Worm (Caenorhabditis elegans) whole organism, late embryonic: ENCODE measurements around the gene fbxa-37.

Experiments
- C08G9.2 ChIP-seq: sonication (generic microtip); optimal IDR thresholded peaks from 2 replicates; lab custom pipeline; 2016; ENCODE audit warnings: mild to moderate bottlenecking, missing genetic modification characterization, moderate library complexity, missing compliant biosample characterization
- C38D4.7 ChIP-seq: fragments of 200-800 bp; sonication (Bioruptor generic); optimal IDR thresholded peaks from 2 replicates; lab custom pipeline; 2018; ENCODE audit warnings: mild to moderate bottlenecking, missing genetic modification characterization, moderate library complexity, missing compliant biosample characterization
- K02D7.2 ChIP-seq: sonication (generic microtip); optimal IDR thresholded peaks from 2 replicates; lab custom pipeline; 2017; ENCODE audit warnings: mild to moderate bottlenecking, missing genetic modification characterization, missing compliant biosample characterization
- K09A11.1 ChIP-seq: sonication (generic microtip); optimal IDR thresholded peaks from 2 replicates; lab custom pipeline; 2017; ENCODE audit warnings: antibody characterized with exemption, mild to moderate bottlenecking, missing genetic modification characterization, missing compliant biosample characterization; ENCODE audit not compliant: insufficient read depth
- T23F11.4 ChIP-seq: fragments of 200-800 bp; sonication (Bioruptor generic); optimal IDR thresholded peaks from 2 replicates; lab custom pipeline; 2018; ENCODE audit warnings: mild to moderate bottlenecking, missing genetic modification characterization, missing compliant biosample characterization
- ama-1 ChIP-seq: fragments of 150-350 bp; optimal IDR thresholded peaks from 2 replicates; lab custom pipeline; 2014
- ceh-14 ChIP-seq: sonication (generic microtip); optimal IDR thresholded peaks from 2 replicates; lab custom pipeline; 2016; ENCODE audit warnings: missing genotype, missing genetic modification characterization, missing compliant biosample characterization
- ceh-22 ChIP-seq: sonication (generic microtip); optimal IDR thresholded peaks from 2 replicates; lab custom pipeline; 2017; ENCODE audit warnings: missing biosample characterization, missing genetic modification characterization
- ceh-24 ChIP-seq: sonication (generic microtip); optimal IDR thresholded peaks from 2 replicates; lab custom pipeline; 2016; ENCODE audit warnings: mild to moderate bottlenecking, missing genetic modification characterization, missing compliant biosample characterization
- ceh-31 ChIP-seq: sonication (generic microtip); optimal IDR thresholded peaks from 2 replicates; lab custom pipeline; 2016; ENCODE audit warnings: missing genetic modification characterization, missing compliant biosample characterization
- ceh-6 ChIP-seq: fragments of 200-800 bp; sonication (Bioruptor generic); optimal IDR thresholded peaks from 2 replicates; lab custom pipeline; 2018; ENCODE audit warnings: mild to moderate bottlenecking, missing genetic modification characterization, missing compliant biosample characterization
- che-1 ChIP-seq: sonication (generic microtip); optimal IDR thresholded peaks from 2 replicates; lab custom pipeline; 2016; ENCODE audit warnings: mild to moderate bottlenecking, missing genetic modification characterization, missing compliant biosample characterization
- dmd-4 ChIP-seq: sonication (generic microtip); optimal IDR thresholded peaks from 2 replicates; lab custom pipeline; 2016; ENCODE audit warnings: borderline replicate concordance, missing genetic modification characterization, missing compliant biosample characterization
- elt-2 ChIP-seq: sonication (generic microtip); optimal IDR thresholded peaks from 2 replicates; lab custom pipeline; 2016; ENCODE audit warnings: missing genetic modification reagents, missing genetic modification characterization, missing compliant biosample characterization
- eyg-1 ChIP-seq: sonication (generic microtip); optimal IDR thresholded peaks from 2 replicates; lab custom pipeline; 2016; ENCODE audit warnings: missing genotype, missing genetic modification characterization, missing compliant biosample characterization
- fkh-10 ChIP-seq: fragments of 150-350 bp; optimal IDR thresholded peaks from 2 replicates; lab custom pipeline; 2014; ENCODE audit warnings: missing biosample characterization, missing genetic modification reagents, missing genetic modification characterization
- fkh-6 ChIP-seq: sonication (generic microtip); optimal IDR thresholded peaks from 2 replicates; lab custom pipeline; 2016; ENCODE audit warnings: missing genetic modification characterization, missing compliant biosample characterization
- gmeb-2 ChIP-seq: sonication (generic microtip); optimal IDR thresholded peaks from 2 replicates; lab custom pipeline; 2016; ENCODE audit warnings: missing genetic modification characterization, inconsistent platforms, missing compliant biosample characterization
- hlh-13 ChIP-seq: fragments of 200-800 bp; sonication (Bioruptor generic); optimal IDR thresholded peaks from 2 replicates; lab custom pipeline; 2018; ENCODE audit warnings: mild to moderate bottlenecking, missing genetic modification characterization, missing compliant biosample characterization
- hlh-15 ChIP-seq: sonication (generic microtip); optimal IDR thresholded peaks from 2 replicates; lab custom pipeline; 2016; ENCODE audit warnings: missing genetic modification characterization, missing compliant biosample characterization
- hlh-30 ChIP-seq: sonication (generic microtip); optimal IDR thresholded peaks from 2 replicates; lab custom pipeline; 2017; ENCODE audit warnings: antibody characterized with exemption, missing genetic modification characterization, missing compliant biosample characterization; ENCODE audit not compliant: insufficient read depth
- hlh-8 ChIP-seq: sonication (generic microtip); optimal IDR thresholded peaks from 2 replicates; lab custom pipeline; 2016; ENCODE audit warnings: missing genotype, missing genetic modification characterization, missing compliant biosample characterization
- madf-2 ChIP-seq: sonication (generic microtip); optimal IDR thresholded peaks from 2 replicates; lab custom pipeline; 2017; ENCODE audit warnings: missing genetic modification characterization, missing compliant biosample characterization
- nfya-1 ChIP-seq: sonication (generic microtip); optimal IDR thresholded peaks from 2 replicates; lab custom pipeline; 2017; ENCODE audit warnings: missing genetic modification characterization, mild to moderate bottlenecking, missing compliant biosample characterization, antibody characterized with exemption, moderate library complexity
- npax-4 ChIP-seq: sonication (generic microtip); optimal IDR thresholded peaks from 2 replicates; lab custom pipeline; 2016; ENCODE audit warnings: missing genetic modification characterization, missing compliant biosample characterization
- pha-2 ChIP-seq: sonication (generic microtip); optimal IDR thresholded peaks from 2 replicates; lab custom pipeline; 2017; ENCODE audit warnings: mild to moderate bottlenecking, missing genetic modification characterization, missing compliant biosample characterization
- pha-4 ChIP-seq: fragments of 150-350 bp; optimal IDR thresholded peaks from 2 replicates; lab custom pipeline; 2018; ENCODE audit warnings: missing biosample characterization, missing genetic modification reagents, missing genetic modification characterization
- pqm-1 ChIP-seq: sonication (generic microtip); optimal IDR thresholded peaks from 2 replicates; lab custom pipeline; 2016; ENCODE audit warnings: missing genetic modification characterization, missing compliant biosample characterization
- rnt-1 ChIP-seq: sonication (generic microtip); optimal IDR thresholded peaks from 2 replicates; lab custom pipeline; 2016; ENCODE audit warnings: missing genetic modification characterization, missing compliant biosample characterization
- sdc-2 ChIP-seq: sonication (generic microtip); optimal IDR thresholded peaks from 2 replicates; lab custom pipeline; 2016; ENCODE audit warnings: missing genotype, missing genetic modification characterization, missing compliant biosample characterization
- sox-4 ChIP-seq: sonication (generic microtip); optimal IDR thresholded peaks from 2 replicates; lab custom pipeline; 2017; ENCODE audit warnings: mild to moderate bottlenecking, missing genetic modification characterization, inconsistent platforms, missing compliant biosample characterization
- syd-9 ChIP-seq: sonication (generic microtip); optimal IDR thresholded peaks from 2 replicates; lab custom pipeline; 2016; ENCODE audit warnings: mild to moderate bottlenecking, missing genetic modification characterization, moderate library complexity, missing compliant biosample characterization
- tbx-2 ChIP-seq: sonication (generic microtip); optimal IDR thresholded peaks from 2 replicates; lab custom pipeline; 2016; ENCODE audit warnings: missing genetic modification characterization, missing compliant biosample characterization
- tbx-7 ChIP-seq: sonication (generic microtip); optimal IDR thresholded peaks from 2 replicates; lab custom pipeline; 2016; ENCODE audit warnings: missing genotype, missing genetic modification characterization, missing compliant biosample characterization
- ttx-3 ChIP-seq: sonication (generic microtip); optimal IDR thresholded peaks from 2 replicates; lab custom pipeline; 2016; ENCODE audit warnings: missing genetic modification reagents, missing genetic modification characterization, missing compliant biosample characterization
- unc-3 ChIP-seq, 2 experiments: fragments of 200-800 bp in 1 of 2; sonication (Bioruptor generic) in 1 of 2; sonication (generic microtip) in 1 of 2; conservative IDR thresholded peaks in 1 of 2; optimal IDR thresholded peaks in 1 of 2; 2 replicates each; pipeline versions ENCODE4 v1.3.6 to Lab custom; 2016 to 2022; ENCODE audit warnings: missing compliant biosample characterization in 2 of 2, missing genetic modification characterization in 2 of 2, missing genetic modification reagents in 1 of 2
- unc-42 ChIP-seq: sonication (generic microtip); optimal IDR thresholded peaks from 2 replicates; lab custom pipeline; 2016; ENCODE audit warnings: missing genotype, missing genetic modification characterization, missing compliant biosample characterization

Gene fbxa-37

ce11 chrIII:1295149-1295716, 10.4 kb downstream of the fbxa-37 start, which contains the start of gene fbxa-35:
TSS of gene fbxa-35 (plus strand) at chrIII:1295666.
- TF ChIP-seq ceh-24 (tag; lab: Kevin White, UChicago) (no peak), elt-2 (tag; lab: Kevin White, UChicago) (peak; percentile 65), ceh-14 (tag; lab: Kevin White, UChicago) (no peak)

ce11 chrIII:1297604-1298003, 12.8 kb downstream of the fbxa-37 start, which contains the start of gene fbxa-28:
TSS of gene fbxa-28 (plus strand) at chrIII:1297904.
- TF ChIP-seq C38D4.7 (GFP tag; lab: Kevin White, UChicago): no peak
- no peak for TF ChIP-seq rnt-1
- TF ChIP-seq npax-4 (tag; lab: Kevin White, UChicago): no peak
- TF ChIP-seq sox-4 (tag; lab: Kevin White, UChicago): no peak
- no peak for TF ChIP-seq che-1
- no peak for TF ChIP-seq tbx-7
- TF ChIP-seq elt-2 (tag; lab: Kevin White, UChicago): no peak
- no peak for TF ChIP-seq gmeb-2
- TF ChIP-seq, all 69 proteins: peak for 0

ce11 chrIII:1303414-1303813, 18.6 kb downstream of the fbxa-37 start, which contains the start of gene fbxa-75:
TSS of gene fbxa-75 (plus strand) at chrIII:1303714.
- TF ChIP-seq ttx-3 (tag; lab: Kevin White, UChicago): no peak
- no peak for TF ChIP-seq tbx-2 (tag; lab: Kevin White, UChicago)
- no peak for TF ChIP-seq sdc-2 (tag; lab: Kevin White, UChicago)
- no peak for TF ChIP-seq hlh-13 (GFP tag; lab: Kevin White, UChicago)
- TF ChIP-seq ceh-6 (GFP tag; lab: Kevin White, UChicago): no peak
- no peak for TF ChIP-seq K09A11.1 (tag; lab: Kevin White, UChicago)
- TF ChIP-seq ceh-31 (tag; lab: Kevin White, UChicago): no peak
- TF ChIP-seq madf-2 (tag; lab: Kevin White, UChicago): no peak
- no peak for TF ChIP-seq sox-4 (tag; lab: Kevin White, UChicago)
- no peak for TF ChIP-seq hlh-30 (tag; lab: Kevin White, UChicago)

ce11 chrIII:1307333-1307732, 22.5 kb downstream of the fbxa-37 start:
- no peak for TF ChIP-seq C08G9.2 (tag; lab: Kevin White, UChicago)
- TF ChIP-seq hlh-15: no peak
- TF ChIP-seq ceh-6 (GFP tag; lab: Kevin White, UChicago): no peak
- TF ChIP-seq, all 69 proteins: peak for 0

ce11 chrIII:1308209-1308608, 23.4 kb downstream of the fbxa-37 start, which contains the start of gene fbxa-79:
TSS of gene fbxa-79 (minus strand) at chrIII:1308294.
- TF ChIP-seq dmd-4: no peak
- peak; percentile 9 for TF ChIP-seq elt-2 (tag; lab: Kevin White, UChicago)

- TF ChIP-seq madf-2 (tag; lab: Kevin White, UChicago): no peak
- TF ChIP-seq ceh-22 (tag; lab: Kevin White, UChicago): no peak
- no peak for TF ChIP-seq hlh-8
- TF ChIP-seq K02D7.2 (tag; lab: Kevin White, UChicago): no peak
Measured at ce11 chrIII:1308887-1309286, 24.1 kb downstream of the fbxa-37 start, which contains the start of gene Y82E9BL.12. TSS of gene Y82E9BL.12 (plus strand) at chrIII:1309187.

- TF ChIP-seq hlh-15: no peak
Measured at ce11 chrIII:1311367-1311766, 26.6 kb downstream of the fbxa-37 start.

ce11 chrIII:1314283-1314682, 29.5 kb downstream of the fbxa-37 start:
- TF ChIP-seq fkh-10 (GFP tag; lab: Kevin White, UChicago) (no peak), fkh-6 (tag; lab: Kevin White, UChicago) (no peak), T23F11.4 (GFP tag; lab: Kevin White, UChicago) (no peak), ama-1 (lab: Kevin White, UChicago) (no peak), nfya-1 (tag; lab: Kevin White, UChicago) (no peak), hlh-30 (tag; lab: Kevin White, UChicago) (no peak), ceh-14 (tag; lab: Kevin White, UChicago) (no peak), pha-4 (tag; lab: Kevin White, UChicago) (no peak), unc-42 (no peak), pha-2 (tag; lab: Kevin White, UChicago) (no peak), unc-3 (GFP tag; conservative IDR thresholded peaks at IDR 0.05; lab: Robert Waterston, UW) (no peak), unc-3 (tag; optimal IDR thresholded peaks at IDR 0.05; lab: Kevin White, UChicago) (no peak), K02D7.2 (tag; lab: Kevin White, UChicago) (no peak), sox-4 (tag; lab: Kevin White, UChicago) (no peak), eyg-1 (tag; lab: Kevin White, UChicago) (no peak), pqm-1 (tag; lab: Kevin White, UChicago) (no peak), syd-9 (tag; lab: Kevin White, UChicago) (no peak)
